Worm (Caenorhabditis elegans) whole organism, L4 larva: ENCODE results near the gene sucg-1.

Experiments
- D1046.2 ChIP-seq: fragments of 200-800 bp; sonication (Bioruptor generic); IDR thresholded peaks from 2 replicates; pipeline ENCODE4 v1.3.6; 2022; ENCODE audit warnings: missing genetic modification characterization, missing compliant biosample characterization
- F10B5.3 ChIP-seq: sonication (generic microtip); optimal IDR thresholded peaks from 2 replicates; lab custom pipeline; 2016; ENCODE audit warnings: mild to moderate bottlenecking, missing genetic modification characterization, missing compliant biosample characterization
- F44E2.7 ChIP-seq: fragments of 200-800 bp; sonication (Bioruptor generic); IDR thresholded peaks from 2 replicates; pipeline ENCODE4 v2.1.2; 2022; ENCODE audit warnings: missing genetic modification characterization, missing compliant biosample characterization
- F49E8.2 ChIP-seq: sonication (generic microtip); optimal IDR thresholded peaks from 2 replicates; lab custom pipeline; 2016; ENCODE audit warnings: missing compliant biosample characterization, mild to moderate bottlenecking, missing genetic modification characterization, borderline replicate concordance
- R02D3.7 ChIP-seq: fragments of 150-350 bp; sonication (generic microtip); optimal IDR thresholded peaks from 3 replicates; lab custom pipeline; 2014; ENCODE audit warnings: missing biosample characterization, missing genetic modification characterization
- ama-1 ChIP-seq: fragments of 150-350 bp; optimal IDR thresholded peaks from 2 replicates; lab custom pipeline; 2014; ENCODE audit warnings: inconsistent platforms, mixed read lengths
- attf-4 ChIP-seq: sonication (generic microtip); optimal IDR thresholded peaks from 3 replicates; lab custom pipeline; 2017; ENCODE audit warnings: missing biosample characterization, missing genetic modification characterization
- ceh-82 ChIP-seq: sonication (generic microtip); optimal IDR thresholded peaks from 2 replicates; lab custom pipeline; 2017; ENCODE audit warnings: missing biosample characterization, missing genetic modification characterization
- ctbp-1 ChIP-seq: fragments of 200-800 bp; sonication (Bioruptor generic); IDR thresholded peaks from 2 replicates; pipeline ENCODE4 v1.3.6; 2022; ENCODE audit warnings: missing genetic modification reagents, missing genetic modification characterization, missing compliant biosample characterization
- daf-8 ChIP-seq: fragments of 200-800 bp; sonication (Bioruptor generic); IDR thresholded peaks from 2 replicates; pipeline ENCODE4 v1.3.6; 2022; ENCODE audit warnings: missing genetic modification characterization, missing compliant biosample characterization
- dmd-8 ChIP-seq: fragments of 200-800 bp; sonication (Bioruptor generic); IDR thresholded peaks from 2 replicates; pipeline ENCODE4 v1.3.6; 2022; ENCODE audit warnings: missing genetic modification characterization, missing compliant biosample characterization
- dpl-1 ChIP-seq: fragments of 150-350 bp; optimal IDR thresholded peaks from 2 replicates; lab custom pipeline; 2014; ENCODE audit warnings: missing biosample characterization, missing genetic modification reagents, missing genetic modification characterization
- duxl-1 ChIP-seq: sonication (generic microtip); optimal IDR thresholded peaks from 2 replicates; lab custom pipeline; 2016; ENCODE audit warnings: mild to moderate bottlenecking, missing genetic modification characterization, moderate library complexity, missing compliant biosample characterization; ENCODE audit not compliant: poor library complexity
- dve-1 ChIP-seq: sonication (generic microtip); optimal IDR thresholded peaks from 2 replicates; lab custom pipeline; 2017; ENCODE audit warnings: antibody characterized with exemption, mild to moderate bottlenecking, missing genetic modification characterization, missing compliant biosample characterization; ENCODE audit not compliant: insufficient read depth
- egl-43 ChIP-seq: fragments of 200-800 bp; sonication (Bioruptor generic); IDR thresholded peaks from 2 replicates; pipeline ENCODE4 v1.3.6; 2022; ENCODE audit warnings: missing genetic modification reagents, missing genetic modification characterization, missing compliant biosample characterization
- fos-1 ChIP-seq: fragments of 150-350 bp; optimal IDR thresholded peaks from 2 replicates; lab custom pipeline; 2014; ENCODE audit warnings: missing biosample characterization, missing genetic modification characterization
- hif-1 ChIP-seq, 2 experiments: sonication (generic microtip); optimal IDR thresholded peaks; 2 replicates each; lab custom pipeline; 2016 to 2017; ENCODE audit warnings: missing compliant biosample characterization in 2 of 2, missing genetic modification characterization in 2 of 2, missing genetic modification reagents in 2 of 2, missing genotype in 2 of 2, mild to moderate bottlenecking in 1 of 2
- lim-7 ChIP-seq: fragments of 200-800 bp; sonication (Bioruptor generic); IDR thresholded peaks from 2 replicates; pipeline ENCODE4 v1.3.6; 2022; ENCODE audit warnings: missing genetic modification characterization, missing compliant biosample characterization
- lin-15B ChIP-seq: fragments of 150-350 bp; sonication (generic microtip); optimal IDR thresholded peaks from 3 replicates; lab custom pipeline; 2014; ENCODE audit warnings: missing biosample characterization, missing genetic modification characterization
- lin-38 ChIP-seq: fragments of 200-800 bp; sonication (Bioruptor generic); IDR thresholded peaks from 2 replicates; pipeline ENCODE4 v1.3.6; 2022; ENCODE audit warnings: missing genetic modification reagents, missing genetic modification characterization, missing compliant biosample characterization
- lin-39 ChIP-seq: fragments of 150-350 bp; optimal IDR thresholded peaks from 2 replicates; lab custom pipeline; 2014; ENCODE audit warnings: missing biosample characterization, missing genetic modification reagents, missing genetic modification characterization
- mdl-1 ChIP-seq, 2 experiments: fragments of 150-350 bp in 1 of 2; sonication (generic microtip) in 1 of 2; optimal IDR thresholded peaks; 2 replicates each; lab custom pipeline; 2014 to 2017; ENCODE audit warnings: missing biosample characterization in 2 of 2, missing genetic modification characterization in 2 of 2
- mdt-29 ChIP-seq: fragments of 200-800 bp; sonication (Bioruptor generic); IDR thresholded peaks from 2 replicates; pipeline ENCODE4 v1.3.6; 2022; ENCODE audit warnings: missing genetic modification reagents, missing genetic modification characterization, missing compliant biosample characterization
- mep-1 ChIP-seq: fragments of 150-350 bp; sonication (generic microtip); optimal IDR thresholded peaks from 3 replicates; lab custom pipeline; 2014; ENCODE audit warnings: missing biosample characterization, missing genetic modification characterization
- nhr-11 ChIP-seq: fragments of 150-350 bp; optimal IDR thresholded peaks from 2 replicates; lab custom pipeline; 2014; ENCODE audit warnings: missing biosample characterization, missing genetic modification characterization
- nhr-237 ChIP-seq: sonication (generic microtip); optimal IDR thresholded peaks from 2 replicates; lab custom pipeline; 2017; ENCODE audit warnings: missing biosample characterization, missing genetic modification characterization
- nhr-25 ChIP-seq: sonication (generic microtip); optimal IDR thresholded peaks from 2 replicates; lab custom pipeline; 2017; ENCODE audit warnings: missing genetic modification characterization, mild to moderate bottlenecking, missing compliant biosample characterization, antibody characterized with exemption, moderate library complexity, borderline replicate concordance; ENCODE audit not compliant: insufficient read depth
- nhr-28 ChIP-seq: fragments of 150-350 bp; optimal IDR thresholded peaks from 2 replicates; lab custom pipeline; 2014; ENCODE audit warnings: missing biosample characterization, missing genetic modification characterization
- nhr-41 ChIP-seq: fragments of 200-800 bp; sonication (Bioruptor generic); IDR thresholded peaks from 2 replicates; pipeline ENCODE4 v1.3.6; 2022; ENCODE audit warnings: missing genetic modification reagents, missing genetic modification characterization, missing compliant biosample characterization
- nhr-48 ChIP-seq: sonication (generic microtip); optimal IDR thresholded peaks from 2 replicates; lab custom pipeline; 2016; ENCODE audit warnings: mild to moderate bottlenecking, missing genetic modification characterization, missing compliant biosample characterization
- nhr-6 ChIP-seq: fragments of 150-350 bp; optimal IDR thresholded peaks from 2 replicates; lab custom pipeline; 2014; ENCODE audit warnings: missing biosample characterization, missing genetic modification characterization
- nhr-76 ChIP-seq: fragments of 150-350 bp; optimal IDR thresholded peaks from 2 replicates; lab custom pipeline; 2014; ENCODE audit warnings: missing biosample characterization, missing genetic modification characterization
- nhr-77 ChIP-seq: fragments of 150-350 bp; optimal IDR thresholded peaks from 2 replicates; lab custom pipeline; 2014; ENCODE audit warnings: missing biosample characterization, missing genetic modification characterization
- rbr-2 ChIP-seq: sonication (generic microtip); optimal IDR thresholded peaks from 2 replicates; lab custom pipeline; 2016; ENCODE audit warnings: missing genotype, missing genetic modification characterization, missing compliant biosample characterization
- saeg-2 ChIP-seq: fragments of 200-800 bp; sonication (Bioruptor generic); IDR thresholded peaks from 2 replicates; pipeline ENCODE4 v1.3.6; 2022; ENCODE audit warnings: missing genetic modification reagents, missing genetic modification characterization, missing compliant biosample characterization
- set-16 ChIP-seq: fragments of 200-800 bp; sonication (Bioruptor generic); IDR thresholded peaks from 2 replicates; pipeline ENCODE4 v1.3.6; 2022; ENCODE audit warnings: missing genetic modification reagents, missing genetic modification characterization, missing compliant biosample characterization
- snpc-1.2 ChIP-seq: fragments of 200-800 bp; sonication (Bioruptor generic); IDR thresholded peaks from 2 replicates; pipeline ENCODE4 v1.3.6; 2022; ENCODE audit warnings: missing genetic modification reagents, missing genetic modification characterization, missing compliant biosample characterization
- spr-3 ChIP-seq: fragments of 200-800 bp; sonication (Bioruptor generic); optimal IDR thresholded peaks from 2 replicates; lab custom pipeline; 2018; ENCODE audit warnings: mild to moderate bottlenecking, missing genetic modification characterization, missing compliant biosample characterization
- tag-97 ChIP-seq: fragments of 200-800 bp; sonication (Bioruptor generic); IDR thresholded peaks from 2 replicates; pipeline ENCODE4 v1.3.6; 2022; ENCODE audit warnings: missing genetic modification characterization, missing compliant biosample characterization
- unc-39 ChIP-seq: sonication (generic microtip); optimal IDR thresholded peaks from 2 replicates; lab custom pipeline; 2017; ENCODE audit warnings: missing biosample characterization, missing genetic modification characterization
- unc-62 ChIP-seq, 3 experiments: fragments of 150-350 bp in 1 of 3; sonication (generic microtip); optimal IDR thresholded peaks in 2 of 3; peaks in 1 of 3; 1 replicate in 1 of 3; 2 replicates in 2 of 3; lab custom pipeline; 2014 to 2017; ENCODE audit warnings: missing biosample characterization in 3 of 3, missing genetic modification characterization in 3 of 3, missing genetic modification reagents in 3 of 3, missing genotype in 1 of 3
- zag-1 ChIP-seq: fragments of 150-350 bp; optimal IDR thresholded peaks from 2 replicates; lab custom pipeline; 2014; ENCODE audit warnings: missing biosample characterization, missing genetic modification characterization
- zfp-2 ChIP-seq: sonication (generic microtip); optimal IDR thresholded peaks from 2 replicates; lab custom pipeline; 2016; ENCODE audit warnings: mild to moderate bottlenecking, missing genetic modification characterization, missing compliant biosample characterization
- zfp-3 ChIP-seq: fragments of 200-800 bp; sonication (Bioruptor generic); conservative IDR thresholded peaks from 2 replicates; pipeline ENCODE4 v1.3.6; 2022; ENCODE audit warnings: missing genetic modification reagents, missing genetic modification characterization, missing compliant biosample characterization

Gene sucg-1

DNA sequence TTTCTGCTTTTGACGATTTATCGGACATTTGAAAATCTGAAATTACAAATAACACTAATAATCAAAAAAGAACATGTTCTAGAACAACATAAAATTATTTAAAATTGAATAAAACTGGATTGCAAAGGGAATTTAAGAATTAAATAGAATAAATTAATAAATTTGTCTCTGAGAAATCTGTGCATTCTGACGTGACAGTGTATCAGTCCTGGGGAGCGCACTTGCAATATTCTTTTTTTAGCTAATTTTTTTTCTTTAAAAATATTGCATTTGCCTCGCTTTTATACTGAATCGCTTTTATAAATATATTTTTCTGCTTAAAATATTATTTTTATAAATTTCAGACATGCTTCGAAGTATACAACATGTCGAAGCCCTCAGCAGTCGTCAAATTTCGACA, 19.0 kb upstream of the sucg-1 start, which contains the start of the genes mrpl-1, emc-6 and mrps-24 (continued):
- TF ChIP-seq mdt-29 (GFP tag; lab: Robert Waterston, UW) (no peak), duxl-1 (no peak), mdl-1 (tag; optimal IDR thresholded peaks at IDR 0.05; lab: Kevin White, UChicago) (no peak), D1046.2 (GFP tag; lab: Robert Waterston, UW) (no peak), dpl-1 (GFP tag; lab: Kevin White, UChicago) (peak; percentile 73), F10B5.3 (tag; lab: Kevin White, UChicago) (no peak), R02D3.7 (tag; lab: Kevin White, UChicago) (no peak), dve-1 (peak; percentile 44), nhr-237 (tag; lab: Kevin White, UChicago) (no peak), F44E2.7 (GFP tag; lab: Robert Waterston, UW) (no peak), mep-1 (tag; lab: Kevin White, UChicago) (peak; percentile 69), snpc-1.2 (GFP tag; lab: Robert Waterston, UW) (0 out of 2 replicates have a peak, but pooled peaks have one; percentile 25), spr-3 (GFP tag; lab: Kevin White, UChicago) (no peak), fos-1 (no peak), F49E8.2 (tag; lab: Kevin White, UChicago) (no peak), set-16 (GFP tag; lab: Robert Waterston, UW) (no peak), daf-8 (GFP tag; lab: Robert Waterston, UW) (no peak), nhr-28 (tag; lab: Kevin White, UChicago) (peak; percentile 24), nhr-48 (tag; lab: Kevin White, UChicago) (peak; percentile 23), unc-39 (tag; lab: Kevin White, UChicago) (no peak), zfp-3 (GFP tag; lab: Robert Waterston, UW) (no peak), tag-97 (no peak), lin-15B (tag; lab: Kevin White, UChicago) (no peak), ama-1 (lab: Kevin White, UChicago) (no peak), nhr-25 (tag; lab: Kevin White, UChicago) (no peak), nhr-6 (tag; lab: Kevin White, UChicago) (no peak), nhr-77 (tag; lab: Kevin White, UChicago) (no peak), nhr-41 (no peak), zag-1 (tag; lab: Kevin White, UChicago) (no peak), rbr-2 (tag; lab: Kevin White, UChicago) (peak; percentile 38), lin-39 (tag; lab: Kevin White, UChicago) (no peak), lin-38 (GFP tag; lab: Robert Waterston, UW) (peak; percentile 97), ctbp-1 (GFP tag; lab: Robert Waterston, UW) (no peak), zfp-2 (no peak), nhr-11 (tag; lab: Kevin White, UChicago) (no peak), nhr-76 (no peak), hif-1 (tag; optimal IDR thresholded peaks at IDR 0.05; lab: Kevin White, UChicago) (no peak), lim-7 (GFP tag; lab: Robert Waterston, UW) (no peak), attf-4 (tag; lab: Kevin White, UChicago) (no peak), egl-43 (GFP tag; lab: Robert Waterston, UW) (no peak), saeg-2 (no peak), ceh-82 (tag; lab: Kevin White, UChicago) (no peak), dmd-8 (GFP tag; lab: Robert Waterston, UW) (no peak), unc-62 (GFP tag; optimal IDR thresholded peaks at IDR 0.05 in 1 of 2; lab: Kevin White, UChicago) (no peak), unc-62 (tag; optimal IDR thresholded peaks at IDR 0.05; lab: Kevin White, UChicago) (no peak)
